Worm (Caenorhabditis elegans): ENCODE measurements around the gene B0563.8.
"Not testable (repeated sequence)": the region's sequence is repeated elsewhere in the genome, so short reads cannot be mapped to it uniquely, and the experiment has no call there.

The B0563.8 gene

ce11 chrX:9174409-9174808, at the start of gene B0563.8:
Gene B0563.8 (minus strand): TSS chrX:9174509.
- TF ChIP-seq ama-1 (optimal IDR thresholded peaks at IDR 0.05) (no peak), aly-1 (tag; optimal IDR thresholded peaks at IDR 0.05) (no peak)

ce11 chrX:9213873-9214341, 39.6 kb upstream of the B0563.8 start, which contains the start of gene C35B8.3:
Gene C35B8.3 (plus strand): TSS chrX:9213923.
- TF ChIP-seq pes-1 (GFP tag; IDR thresholded peaks at IDR 0.05) = no peak

DNA sequence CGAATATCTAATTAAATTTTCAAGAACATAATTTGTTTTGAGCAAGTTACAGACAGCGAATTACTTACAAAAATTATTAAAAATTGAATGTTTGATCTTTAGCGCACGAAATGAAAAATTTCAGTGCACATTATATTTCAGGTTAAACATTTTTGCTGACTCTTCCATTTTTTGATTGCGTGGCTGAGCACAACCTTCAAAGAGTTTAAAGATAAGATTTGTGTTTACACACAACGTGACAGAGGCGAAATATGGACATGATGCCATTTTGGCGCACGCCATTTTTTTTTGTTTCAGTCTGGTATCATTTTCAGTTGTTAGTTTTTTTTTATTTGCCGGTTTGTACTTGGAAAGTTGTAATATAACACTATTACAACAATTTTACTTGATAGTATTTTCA, 38.4 kb upstream of the B0563.8 start:
- no peak for TF ChIP-seq hnd-1 (tag; optimal IDR thresholded peaks at IDR 0.05)
- no peak for TF ChIP-seq ceh-13 (GFP tag; optimal IDR thresholded peaks at IDR 0.05)
- no peak for TF ChIP-seq B0310.2 (tag; optimal IDR thresholded peaks at IDR 0.05)
- TF ChIP-seq scrt-1 (GFP tag; IDR thresholded peaks at IDR 0.05) = no peak
- no peak for TF ChIP-seq hmg-4 (GFP tag; optimal IDR thresholded peaks at IDR 0.05)
- no peak for TF ChIP-seq ama-1 (optimal IDR thresholded peaks at IDR 0.05)
- TF ChIP-seq ceh-36 (tag; optimal IDR thresholded peaks at IDR 0.05) = no peak
- TF ChIP-seq tra-4 (tag; optimal IDR thresholded peaks at IDR 0.05) = no peak
- TF ChIP-seq ets-7 (tag; optimal IDR thresholded peaks at IDR 0.05) = no peak
- no peak for TF ChIP-seq flt-1 (GFP tag; IDR thresholded peaks at IDR 0.05)
- TF ChIP-seq pes-1 (GFP tag; IDR thresholded peaks at IDR 0.05) = no peak
- TF ChIP-seq aly-1 (tag; optimal IDR thresholded peaks at IDR 0.05) = no peak
- no peak for TF ChIP-seq tbx-11 (GFP tag; IDR thresholded peaks at IDR 0.05)
- TF ChIP-seq tbx-37 (GFP tag; conservative IDR thresholded peaks at IDR 0.05) = no peak
- TF ChIP-seq hmbx-1 (tag; optimal IDR thresholded peaks at IDR 0.05) = no peak
- TF ChIP-seq sea-1 (GFP tag; conservative IDR thresholded peaks at IDR 0.05) = no peak
- no peak for TF ChIP-seq F13C5.2 (tag; optimal IDR thresholded peaks at IDR 0.05)

- TF ChIP-seq sea-1 (GFP tag; conservative IDR thresholded peaks at IDR 0.05) (no peak), scrt-1 (GFP tag; IDR thresholded peaks at IDR 0.05) (no peak)
These were observed 35.8 kb upstream of the B0563.8 start for ce11 chrX:9210086-9210485.

- no peak for TF ChIP-seq hmbx-1 (tag; optimal IDR thresholded peaks at IDR 0.05)
- no peak for TF ChIP-seq tbx-37 (GFP tag; conservative IDR thresholded peaks at IDR 0.05)
- no peak for TF ChIP-seq ceh-13 (GFP tag; optimal IDR thresholded peaks at IDR 0.05)
- no peak for TF ChIP-seq flt-1 (GFP tag; IDR thresholded peaks at IDR 0.05)
- TF ChIP-seq ama-1 (optimal IDR thresholded peaks at IDR 0.05) = no peak
- no peak for TF ChIP-seq tra-4 (tag; optimal IDR thresholded peaks at IDR 0.05)
- TF ChIP-seq aly-1 (tag; optimal IDR thresholded peaks at IDR 0.05) = no peak
- no peak for TF ChIP-seq B0310.2 (tag; optimal IDR thresholded peaks at IDR 0.05)
These were observed 34.6 kb upstream of the B0563.8 start for ce11 chrX:9208933-9209332.

ce11 chrX:9208492-9208891, 34.2 kb upstream of the B0563.8 start:
- TF ChIP-seq scrt-1 (GFP tag; IDR thresholded peaks at IDR 0.05) = no peak
- TF ChIP-seq ceh-36 (tag; optimal IDR thresholded peaks at IDR 0.05) = no peak
- no peak for TF ChIP-seq F13C5.2 (tag; optimal IDR thresholded peaks at IDR 0.05)
- TF ChIP-seq pes-1 (GFP tag; IDR thresholded peaks at IDR 0.05) = no peak
- TF ChIP-seq tbx-37 (GFP tag; conservative IDR thresholded peaks at IDR 0.05) = no peak
- TF ChIP-seq hmg-4 (GFP tag; optimal IDR thresholded peaks at IDR 0.05) = no peak
- TF ChIP-seq aly-1 (tag; optimal IDR thresholded peaks at IDR 0.05) = no peak
- no peak for TF ChIP-seq ets-7 (tag; optimal IDR thresholded peaks at IDR 0.05)
- TF ChIP-seq tbx-11 (GFP tag; IDR thresholded peaks at IDR 0.05) = no peak

DNA sequence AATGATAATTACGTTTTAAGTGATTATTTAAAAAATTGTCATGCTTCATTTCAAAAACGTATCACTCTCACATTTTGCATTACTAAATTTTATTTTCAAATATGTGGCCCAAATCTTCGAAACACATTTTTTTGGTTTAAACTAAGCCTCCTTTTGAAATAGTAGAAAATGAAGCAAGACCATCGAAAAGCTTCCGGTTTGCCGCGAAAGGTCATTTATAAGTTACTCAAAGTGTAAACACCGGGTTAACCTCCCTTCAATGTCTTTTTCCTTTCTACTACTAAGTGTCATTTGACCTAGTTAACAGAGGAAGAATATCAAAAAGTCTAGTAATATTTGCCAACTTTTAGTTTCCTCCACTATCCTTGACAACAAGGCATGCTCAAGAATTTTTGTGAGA, 32.4 kb upstream of the B0563.8 start:
- TF ChIP-seq hnd-1 (tag; optimal IDR thresholded peaks at IDR 0.05) = no peak
- TF ChIP-seq F13C5.2 (tag; optimal IDR thresholded peaks at IDR 0.05) = no peak
- no peak for TF ChIP-seq aly-1 (tag; optimal IDR thresholded peaks at IDR 0.05)
- no peak for TF ChIP-seq flt-1 (GFP tag; IDR thresholded peaks at IDR 0.05)
- TF ChIP-seq ama-1 (optimal IDR thresholded peaks at IDR 0.05) = no peak
- no peak for TF ChIP-seq ceh-13 (GFP tag; optimal IDR thresholded peaks at IDR 0.05)
- no peak for TF ChIP-seq tra-4 (tag; optimal IDR thresholded peaks at IDR 0.05)
- TF ChIP-seq scrt-1 (GFP tag; IDR thresholded peaks at IDR 0.05) = no peak

DNA sequence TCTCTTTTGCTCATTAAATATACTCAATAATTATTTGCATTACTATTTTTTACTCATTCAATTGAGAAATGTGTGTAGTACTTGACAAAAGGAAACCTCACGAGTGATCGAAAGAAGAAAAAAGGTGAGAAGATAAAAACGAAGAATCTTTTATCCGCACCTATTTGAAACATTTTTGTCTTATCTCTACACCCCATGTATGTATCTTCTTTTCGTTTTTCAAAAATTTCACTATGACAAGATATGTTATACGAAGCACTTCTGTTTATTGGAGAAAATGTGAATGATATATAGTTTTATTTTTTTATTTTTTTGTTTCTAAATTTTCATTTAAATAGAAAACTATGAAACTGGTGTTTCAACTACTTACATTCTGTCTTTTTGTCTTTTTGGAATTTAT, 30.7 kb upstream of the B0563.8 start:
- TF ChIP-seq ama-1 (optimal IDR thresholded peaks at IDR 0.05) = no peak
- no peak for TF ChIP-seq pes-1 (GFP tag; IDR thresholded peaks at IDR 0.05)

DNA sequence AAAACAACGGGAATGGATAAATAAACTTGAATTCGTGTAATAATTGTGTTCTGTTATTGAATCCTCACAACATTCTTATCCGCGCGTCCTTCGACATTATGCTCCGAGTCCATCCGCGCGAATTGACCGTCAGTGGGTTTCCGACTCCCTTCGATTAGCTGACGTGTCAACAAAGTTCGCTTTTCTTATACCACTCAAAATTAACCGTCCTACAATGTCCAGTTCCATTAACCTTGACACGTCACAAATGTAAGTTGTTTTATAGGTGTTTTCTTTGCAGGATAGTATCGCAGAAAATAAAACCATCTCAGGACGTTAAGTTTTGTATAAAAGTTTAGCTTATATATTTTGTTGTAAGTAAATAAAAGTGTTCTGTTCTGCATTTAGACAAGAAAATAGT, 29.2 kb upstream of the B0563.8 start, which contains the start of gene crb-3:
crb-3 (plus strand) TSS at position 301 of the 400 bp plus-strand sequence.
- not testable (repeated sequence) for TF ChIP-seq hmg-4 (GFP tag; optimal IDR thresholded peaks at IDR 0.05); hmbx-1 (tag; optimal IDR thresholded peaks at IDR 0.05); pes-1 (GFP tag; IDR thresholded peaks at IDR 0.05)

Data from whole organism, early embryonic.